Worm (Caenorhabditis elegans) whole organism, L4 larva: ENCODE results near the gene hda-11.

Source experiments
- D1046.2 ChIP-seq: fragments of 200-800 bp; sonication (Bioruptor generic); IDR thresholded peaks from 2 replicates; pipeline ENCODE4 v1.3.6; 2022; ENCODE audit warnings: missing genetic modification characterization, missing compliant biosample characterization
- F10B5.3 ChIP-seq: sonication (generic microtip); optimal IDR thresholded peaks from 2 replicates; lab custom pipeline; 2016; ENCODE audit warnings: mild to moderate bottlenecking, missing genetic modification characterization, missing compliant biosample characterization
- F37D6.2 ChIP-seq: sonication (generic microtip); optimal IDR thresholded peaks from 2 replicates; lab custom pipeline; 2016; ENCODE audit warnings: mild to moderate bottlenecking, missing genetic modification characterization, missing compliant biosample characterization
- F44E2.7 ChIP-seq: fragments of 200-800 bp; sonication (Bioruptor generic); IDR thresholded peaks from 2 replicates; pipeline ENCODE4 v2.1.2; 2022; ENCODE audit warnings: missing genetic modification characterization, missing compliant biosample characterization
- R02D3.7 ChIP-seq: fragments of 150-350 bp; sonication (generic microtip); optimal IDR thresholded peaks from 3 replicates; lab custom pipeline; 2014; ENCODE audit warnings: missing biosample characterization, missing genetic modification characterization
- Y105C5A.15 ChIP-seq: fragments of 200-800 bp; sonication (Bioruptor generic); IDR thresholded peaks from 2 replicates; pipeline ENCODE4 v1.3.6; 2022; ENCODE audit warnings: missing genetic modification characterization, missing compliant biosample characterization
- Y5F2A.4 ChIP-seq: fragments of 200-800 bp; sonication (Bioruptor generic); optimal IDR thresholded peaks from 2 replicates; lab custom pipeline; 2018; ENCODE audit warnings: mild to moderate bottlenecking, missing genetic modification characterization, missing compliant biosample characterization
- Y75B8A.6 ChIP-seq: fragments of 200-800 bp; sonication (Bioruptor generic); IDR thresholded peaks from 2 replicates; pipeline ENCODE4 v1.3.6; 2022; ENCODE audit warnings: missing genetic modification reagents, missing genetic modification characterization, missing compliant biosample characterization
- ZK546.5 ChIP-seq, 2 experiments: sonication (generic microtip); optimal IDR thresholded peaks; 2 replicates each; lab custom pipeline; 2017; ENCODE audit warnings: missing biosample characterization in 2 of 2, missing genetic modification characterization in 2 of 2
- aly-2 ChIP-seq: sonication (generic microtip); optimal IDR thresholded peaks from 2 replicates; lab custom pipeline; 2018; ENCODE audit warnings: missing biosample characterization, missing genetic modification characterization
- ceh-44 ChIP-seq: fragments of 200-800 bp; sonication (Bioruptor generic); IDR thresholded peaks from 2 replicates; pipeline ENCODE4 v1.3.6; 2022; ENCODE audit warnings: missing genetic modification reagents, missing genetic modification characterization, missing compliant biosample characterization
- ceh-62 ChIP-seq: sonication (generic microtip); optimal IDR thresholded peaks from 2 replicates; lab custom pipeline; 2017; ENCODE audit warnings: missing biosample characterization, missing genetic modification characterization
- ceh-82 ChIP-seq: sonication (generic microtip); optimal IDR thresholded peaks from 2 replicates; lab custom pipeline; 2017; ENCODE audit warnings: missing biosample characterization, missing genetic modification characterization
- daf-8 ChIP-seq: fragments of 200-800 bp; sonication (Bioruptor generic); IDR thresholded peaks from 2 replicates; pipeline ENCODE4 v1.3.6; 2022; ENCODE audit warnings: missing genetic modification characterization, missing compliant biosample characterization
- dpl-1 ChIP-seq: fragments of 150-350 bp; optimal IDR thresholded peaks from 2 replicates; lab custom pipeline; 2014; ENCODE audit warnings: missing biosample characterization, missing genetic modification reagents, missing genetic modification characterization
- fkh-10 ChIP-seq: fragments of 150-350 bp; optimal IDR thresholded peaks from 2 replicates; lab custom pipeline; 2014; ENCODE audit warnings: missing biosample characterization, missing genetic modification reagents, missing genetic modification characterization
- jun-1 ChIP-seq: fragments of 150-350 bp; optimal IDR thresholded peaks from 2 replicates; lab custom pipeline; 2014; ENCODE audit warnings: missing biosample characterization, missing genetic modification reagents, missing genetic modification characterization
- lim-7 ChIP-seq: fragments of 200-800 bp; sonication (Bioruptor generic); IDR thresholded peaks from 2 replicates; pipeline ENCODE4 v1.3.6; 2022; ENCODE audit warnings: missing genetic modification characterization, missing compliant biosample characterization
- lin-1 ChIP-seq: fragments of 200-800 bp; sonication (Bioruptor generic); IDR thresholded peaks from 2 replicates; pipeline ENCODE4 v1.3.6; 2022; ENCODE audit warnings: missing genetic modification reagents, missing genetic modification characterization, missing compliant biosample characterization
- lin-13 ChIP-seq: fragments of 150-350 bp; optimal IDR thresholded peaks from 2 replicates; lab custom pipeline; 2014; ENCODE audit warnings: missing biosample characterization, missing genetic modification reagents, missing genetic modification characterization
- lin-39 ChIP-seq: fragments of 150-350 bp; optimal IDR thresholded peaks from 2 replicates; lab custom pipeline; 2014; ENCODE audit warnings: missing biosample characterization, missing genetic modification reagents, missing genetic modification characterization
- lir-3 ChIP-seq: sonication (generic microtip); optimal IDR thresholded peaks from 2 replicates; lab custom pipeline; 2016; ENCODE audit warnings: mild to moderate bottlenecking, missing genetic modification characterization, missing compliant biosample characterization
- madf-5 ChIP-seq, 2 experiments: fragments of 200-800 bp; sonication (Bioruptor generic); IDR thresholded peaks; 2 replicates each; pipeline ENCODE4 v1.3.6; 2022; ENCODE audit warnings: missing compliant biosample characterization in 2 of 2, missing genetic modification characterization in 2 of 2
- madf-9 ChIP-seq: fragments of 200-800 bp; sonication (Bioruptor generic); conservative IDR thresholded peaks from 2 replicates; pipeline ENCODE4 v1.3.6; 2022; ENCODE audit warnings: missing genetic modification reagents, missing genetic modification characterization, missing compliant biosample characterization
- mdt-29 ChIP-seq: fragments of 200-800 bp; sonication (Bioruptor generic); IDR thresholded peaks from 2 replicates; pipeline ENCODE4 v1.3.6; 2022; ENCODE audit warnings: missing genetic modification reagents, missing genetic modification characterization, missing compliant biosample characterization
- mep-1 ChIP-seq: fragments of 150-350 bp; sonication (generic microtip); optimal IDR thresholded peaks from 3 replicates; lab custom pipeline; 2014; ENCODE audit warnings: missing biosample characterization, missing genetic modification characterization
- mes-2 ChIP-seq: sonication (generic microtip); optimal IDR thresholded peaks from 2 replicates; lab custom pipeline; 2016; ENCODE audit warnings: missing genotype, mild to moderate bottlenecking, missing genetic modification characterization, missing compliant biosample characterization; ENCODE audit not compliant: poor library complexity, severe bottlenecking
- mxl-3 ChIP-seq: fragments of 200-800 bp; sonication (Bioruptor generic); optimal IDR thresholded peaks from 2 replicates; lab custom pipeline; 2018; ENCODE audit warnings: mild to moderate bottlenecking, missing genetic modification characterization, missing compliant biosample characterization
- nhr-102 ChIP-seq: sonication (generic microtip); optimal IDR thresholded peaks from 2 replicates; lab custom pipeline; 2016; ENCODE audit warnings: mild to moderate bottlenecking, missing genetic modification characterization, moderate library complexity, missing compliant biosample characterization
- nhr-11 ChIP-seq: fragments of 150-350 bp; optimal IDR thresholded peaks from 2 replicates; lab custom pipeline; 2014; ENCODE audit warnings: missing biosample characterization, missing genetic modification characterization
- nhr-111 ChIP-seq: fragments of 200-800 bp; sonication (Bioruptor generic); optimal IDR thresholded peaks from 2 replicates; lab custom pipeline; 2018; ENCODE audit warnings: mild to moderate bottlenecking, missing genetic modification characterization, missing compliant biosample characterization
- nhr-237 ChIP-seq: sonication (generic microtip); optimal IDR thresholded peaks from 2 replicates; lab custom pipeline; 2017; ENCODE audit warnings: missing biosample characterization, missing genetic modification characterization
- nhr-25 ChIP-seq: sonication (generic microtip); optimal IDR thresholded peaks from 2 replicates; lab custom pipeline; 2017; ENCODE audit warnings: missing genetic modification characterization, mild to moderate bottlenecking, missing compliant biosample characterization, antibody characterized with exemption, moderate library complexity, borderline replicate concordance; ENCODE audit not compliant: insufficient read depth
- nhr-28 ChIP-seq: fragments of 150-350 bp; optimal IDR thresholded peaks from 2 replicates; lab custom pipeline; 2014; ENCODE audit warnings: missing biosample characterization, missing genetic modification characterization
- nhr-41 ChIP-seq: fragments of 200-800 bp; sonication (Bioruptor generic); IDR thresholded peaks from 2 replicates; pipeline ENCODE4 v1.3.6; 2022; ENCODE audit warnings: missing genetic modification reagents, missing genetic modification characterization, missing compliant biosample characterization
- nhr-42 ChIP-seq: fragments of 200-800 bp; sonication (Bioruptor generic); IDR thresholded peaks from 2 replicates; pipeline ENCODE4 v1.3.6; 2022; ENCODE audit warnings: missing genetic modification characterization, missing compliant biosample characterization
- nhr-48 ChIP-seq: sonication (generic microtip); optimal IDR thresholded peaks from 2 replicates; lab custom pipeline; 2016; ENCODE audit warnings: mild to moderate bottlenecking, missing genetic modification characterization, missing compliant biosample characterization
- nhr-6 ChIP-seq: fragments of 150-350 bp; optimal IDR thresholded peaks from 2 replicates; lab custom pipeline; 2014; ENCODE audit warnings: missing biosample characterization, missing genetic modification characterization
- nhr-76 ChIP-seq: fragments of 150-350 bp; optimal IDR thresholded peaks from 2 replicates; lab custom pipeline; 2014; ENCODE audit warnings: missing biosample characterization, missing genetic modification characterization
- pha-4 ChIP-seq, 2 experiments: fragments of 150-350 bp in 1 of 2; fragments of 200-800 bp in 1 of 2; sonication (Bioruptor generic) in 1 of 2; IDR thresholded peaks in 1 of 2; optimal IDR thresholded peaks in 1 of 2; 2 replicates each; pipeline versions ENCODE4 v1.3.6 to Lab custom; 2014 to 2022; ENCODE audit warnings: missing genetic modification characterization in 2 of 2, missing genetic modification reagents in 2 of 2, missing biosample characterization in 1 of 2, missing compliant biosample characterization in 1 of 2
- rbr-2 ChIP-seq: sonication (generic microtip); optimal IDR thresholded peaks from 2 replicates; lab custom pipeline; 2016; ENCODE audit warnings: missing genotype, missing genetic modification characterization, missing compliant biosample characterization
- sdz-12 ChIP-seq: fragments of 200-800 bp; sonication (Bioruptor generic); optimal IDR thresholded peaks from 2 replicates; lab custom pipeline; 2018; ENCODE audit warnings: mild to moderate bottlenecking, missing genetic modification characterization, missing compliant biosample characterization
- set-16 ChIP-seq: fragments of 200-800 bp; sonication (Bioruptor generic); IDR thresholded peaks from 2 replicates; pipeline ENCODE4 v1.3.6; 2022; ENCODE audit warnings: missing genetic modification reagents, missing genetic modification characterization, missing compliant biosample characterization
- spr-1 ChIP-seq: sonication (generic microtip); optimal IDR thresholded peaks from 2 replicates; lab custom pipeline; 2016; ENCODE audit warnings: mild to moderate bottlenecking, missing genetic modification characterization, missing compliant biosample characterization
- spr-3 ChIP-seq: fragments of 200-800 bp; sonication (Bioruptor generic); optimal IDR thresholded peaks from 2 replicates; lab custom pipeline; 2018; ENCODE audit warnings: mild to moderate bottlenecking, missing genetic modification characterization, missing compliant biosample characterization
- tag-97 ChIP-seq: fragments of 200-800 bp; sonication (Bioruptor generic); IDR thresholded peaks from 2 replicates; pipeline ENCODE4 v1.3.6; 2022; ENCODE audit warnings: missing genetic modification characterization, missing compliant biosample characterization
- unc-39 ChIP-seq: sonication (generic microtip); optimal IDR thresholded peaks from 2 replicates; lab custom pipeline; 2017; ENCODE audit warnings: missing biosample characterization, missing genetic modification characterization
- vab-7 ChIP-seq: fragments of 200-800 bp; sonication (Bioruptor generic); IDR thresholded peaks from 2 replicates; pipeline ENCODE4 v1.3.6; 2022; ENCODE audit warnings: missing genetic modification reagents, missing genetic modification characterization, missing compliant biosample characterization
- zag-1 ChIP-seq: fragments of 150-350 bp; optimal IDR thresholded peaks from 2 replicates; lab custom pipeline; 2014; ENCODE audit warnings: missing biosample characterization, missing genetic modification characterization
- zfp-2 ChIP-seq: sonication (generic microtip); optimal IDR thresholded peaks from 2 replicates; lab custom pipeline; 2016; ENCODE audit warnings: mild to moderate bottlenecking, missing genetic modification characterization, missing compliant biosample characterization
- zfp-3 ChIP-seq: fragments of 200-800 bp; sonication (Bioruptor generic); conservative IDR thresholded peaks from 2 replicates; pipeline ENCODE4 v1.3.6; 2022; ENCODE audit warnings: missing genetic modification reagents, missing genetic modification characterization, missing compliant biosample characterization
- zip-11 ChIP-seq: fragments of 200-800 bp; sonication (Bioruptor generic); IDR thresholded peaks from 2 replicates; pipeline ENCODE4 v1.3.6; 2022; ENCODE audit warnings: missing genetic modification characterization, missing compliant biosample characterization

hda-11 gene

DNA sequence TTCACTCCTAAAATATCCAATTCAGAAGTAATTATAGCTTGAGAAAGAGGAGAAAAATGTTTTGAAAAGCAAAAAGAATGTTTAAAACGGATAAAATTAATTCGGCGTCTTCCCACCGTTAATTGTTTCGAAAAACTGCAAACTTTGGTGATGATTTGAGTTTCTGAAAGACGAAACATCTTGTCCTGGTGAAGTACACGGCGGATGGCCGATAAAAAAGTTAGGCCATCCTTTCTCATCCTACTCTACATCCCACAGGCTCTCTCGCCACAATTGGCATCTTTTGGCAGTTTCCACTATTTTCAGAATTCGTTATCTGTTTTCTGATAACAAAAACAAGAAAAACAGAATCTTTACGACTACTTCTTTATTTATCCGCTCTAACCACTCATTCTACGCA lies at the start of gene hda-11, which contains the start of gene C35A5.8 (continued):
- no peak for TF ChIP-seq nhr-111 (GFP tag; lab: Kevin White, UChicago)
- no peak for TF ChIP-seq madf-5 (GFP tag; IDR thresholded peaks at IDR 0.05; lab: Robert Waterston, UW)
- no peak for TF ChIP-seq Y105C5A.15 (GFP tag; lab: Robert Waterston, UW)
- peak; percentile 31 for TF ChIP-seq nhr-48
- no peak for TF ChIP-seq nhr-42 (GFP tag; lab: Robert Waterston, UW)
- no peak for TF ChIP-seq Y75B8A.6 (GFP tag; lab: Robert Waterston, UW)
- peak; percentile 98 for TF ChIP-seq mes-2 (tag; lab: Kevin White, UChicago)
- no peak for TF ChIP-seq spr-3 (GFP tag; lab: Kevin White, UChicago)
- no peak for TF ChIP-seq lin-39
- no peak for TF ChIP-seq zag-1 (tag; lab: Kevin White, UChicago)
- TF ChIP-seq ZK546.5 (tag; optimal IDR thresholded peaks at IDR 0.05; lab: Kevin White, UChicago): no peak
- peak; percentile 73 for TF ChIP-seq dpl-1 (GFP tag; lab: Kevin White, UChicago)
- no peak for TF ChIP-seq F37D6.2 (tag; lab: Kevin White, UChicago)
- TF ChIP-seq ceh-44 (GFP tag; lab: Robert Waterston, UW): no peak
- no peak for TF ChIP-seq lin-13 (GFP tag; lab: Kevin White, UChicago)
- TF ChIP-seq ceh-82: no peak
- no peak for TF ChIP-seq mdt-29 (GFP tag; lab: Robert Waterston, UW)
- peak; percentile 32 for TF ChIP-seq nhr-6 (tag; lab: Kevin White, UChicago)
- TF ChIP-seq nhr-25 (tag; lab: Kevin White, UChicago): peak; percentile 4
- TF ChIP-seq daf-8 (GFP tag; lab: Robert Waterston, UW): no peak
- peak; percentile 46; the same call in 1 of the 2 replicates for TF ChIP-seq zfp-3 (GFP tag; lab: Robert Waterston, UW)
- TF ChIP-seq jun-1 (tag; lab: Kevin White, UChicago): no peak
- TF ChIP-seq nhr-102 (tag; lab: Kevin White, UChicago): no peak
- TF ChIP-seq vab-7 (GFP tag; lab: Robert Waterston, UW): no peak
- peak; percentile 48 for TF ChIP-seq rbr-2 (tag; lab: Kevin White, UChicago)
- no peak for TF ChIP-seq lin-1 (GFP tag; lab: Robert Waterston, UW)
- no peak for TF ChIP-seq spr-1
- TF ChIP-seq ceh-62 (tag; lab: Kevin White, UChicago): no peak
- no peak for TF ChIP-seq set-16 (GFP tag; lab: Robert Waterston, UW)
- no peak for TF ChIP-seq lim-7 (GFP tag; lab: Robert Waterston, UW)
- TF ChIP-seq zfp-2 (tag; lab: Kevin White, UChicago): no peak
- no peak; the same call in 1 of the 2 replicates for TF ChIP-seq pha-4 (GFP tag; IDR thresholded peaks at IDR 0.05; lab: Robert Waterston, UW)
- TF ChIP-seq pha-4 (tag; optimal IDR thresholded peaks at IDR 0.05; lab: Kevin White, UChicago): no peak
- TF ChIP-seq F44E2.7 (GFP tag; lab: Robert Waterston, UW): no peak
- TF ChIP-seq aly-2: no peak
- TF ChIP-seq nhr-237 (tag; lab: Kevin White, UChicago): no peak
- peak; percentile 31 for TF ChIP-seq mxl-3
- TF ChIP-seq sdz-12 (GFP tag; lab: Kevin White, UChicago): peak; percentile 41
- no peak for TF ChIP-seq zip-11 (GFP tag; lab: Robert Waterston, UW)
- TF ChIP-seq fkh-10: no peak
- TF ChIP-seq madf-9 (GFP tag; lab: Robert Waterston, UW): peak; percentile 78
- no peak for TF ChIP-seq F10B5.3 (tag; lab: Kevin White, UChicago)
- no peak for TF ChIP-seq nhr-28 (tag; lab: Kevin White, UChicago)
- no peak for TF ChIP-seq nhr-11 (tag; lab: Kevin White, UChicago)
- no peak for TF ChIP-seq unc-39 (tag; lab: Kevin White, UChicago)
- no peak for TF ChIP-seq mep-1 (tag; lab: Kevin White, UChicago)
- 0 out of 2 replicates have a peak, but pooled peaks have one; percentile 31 for TF ChIP-seq tag-97
- TF ChIP-seq D1046.2 (GFP tag; lab: Robert Waterston, UW): 0 out of 2 replicates have a peak, but pooled peaks have one; percentile 68
- TF ChIP-seq nhr-41 (GFP tag; lab: Robert Waterston, UW): no peak
- TF ChIP-seq lir-3: no peak
- no peak for TF ChIP-seq R02D3.7 (tag; lab: Kevin White, UChicago)
- no peak for TF ChIP-seq nhr-76 (tag; lab: Kevin White, UChicago)
- no peak for TF ChIP-seq Y5F2A.4
